Worm (Caenorhabditis elegans): ENCODE data around the gene ZK856.19.

ce11 chrV:10191242-10191641 is 13.5 kb downstream of the ZK856.19 start:
- TF ChIP-seq lin-39 (tag; optimal IDR thresholded peaks at IDR 0.05) (no peak), ztf-11 (tag; optimal IDR thresholded peaks at IDR 0.05) (no peak), mep-1 (tag; optimal IDR thresholded peaks at IDR 0.05) (no peak), zag-1 (tag; optimal IDR thresholded peaks at IDR 0.05) (no peak), unc-62 (GFP tag; optimal IDR thresholded peaks at IDR 0.05 in 1 of 2) (peak in 1 of 2 experiments; percentile 13), unc-62 (tag; optimal IDR thresholded peaks at IDR 0.05) (no peak), zip-2 (tag; optimal IDR thresholded peaks at IDR 0.05) (no peak), lin-15B (tag; optimal IDR thresholded peaks at IDR 0.05) (no peak), daf-12 (tag; optimal IDR thresholded peaks at IDR 0.05) (no peak), mdl-1 (tag; optimal IDR thresholded peaks at IDR 0.05) (no peak), hmg-1.1 (GFP tag; IDR thresholded peaks at IDR 0.05) (no peak), ZK546.5 (tag; optimal IDR thresholded peaks at IDR 0.05) (no peak)

All from whole organism, L4 larva.